Fruit fly (Drosophila melanogaster): Measurements from ENCODE around the gene PolrMT.
A peak's percentile ranks its signal among the peaks of the same experiment; 100 is the strongest.

Gene PolrMT

dm6 chr2L:1144371-1145360 is 36.5 kb upstream of the PolrMT start:
- TF ChIP-seq Clk (GFP tag; optimal IDR thresholded peaks at IDR 0.05) (no peak), toe (GFP tag; optimal IDR thresholded peaks at IDR 0.05) (peak; percentile 1)

dm6 chr2L:1143286-1143685 is 35.1 kb upstream of the PolrMT start:
- TF ChIP-seq CG7045 (GFP tag; optimal IDR thresholded peaks at IDR 0.05) (no peak), kay (GFP tag; ENCODE audit: borderline replicate concordance) (no peak)

DNA sequence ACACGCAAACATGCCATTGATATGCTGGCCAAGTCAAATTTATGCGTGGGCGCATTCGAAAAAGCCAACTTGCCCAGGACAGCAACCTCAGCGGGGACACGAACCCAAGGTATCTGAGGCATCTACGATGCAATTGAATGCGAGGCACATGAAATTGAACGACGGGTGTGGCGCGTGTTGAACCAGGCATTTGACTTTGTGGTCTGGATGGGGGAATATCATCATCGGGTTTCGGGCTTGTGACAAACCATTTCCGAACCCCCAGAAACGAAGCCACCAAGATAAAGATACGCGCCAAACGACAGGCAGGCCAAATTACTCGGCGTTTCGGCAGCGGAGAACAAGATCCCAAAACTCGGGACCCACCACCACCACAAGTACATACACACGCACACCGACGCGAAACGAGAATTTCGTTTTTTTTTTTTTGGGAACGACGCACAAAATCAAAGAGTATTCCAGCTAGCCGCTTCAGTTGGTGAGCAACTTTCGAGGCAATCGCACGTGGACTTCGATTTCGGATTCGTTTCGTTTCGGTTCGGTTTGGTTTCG is 34.6 kb upstream of the PolrMT start, which contains the start of gene MFS3:
MFS3 (plus strand) TSS at position 472 of the 552 bp plus-strand sequence.
- TF ChIP-seq CG5204 (GFP tag; optimal IDR thresholded peaks at IDR 0.05) (no peak), CG7045 (GFP tag; optimal IDR thresholded peaks at IDR 0.05) (no peak), pad (GFP tag; optimal IDR thresholded peaks at IDR 0.05) (peak; percentile 39), CG12768 (GFP tag; optimal IDR thresholded peaks at IDR 0.05) (no peak)

- no peak for TF ChIP-seq ovo (GFP tag; optimal IDR thresholded peaks at IDR 0.05)
- TF ChIP-seq Crg-1 (GFP tag; optimal IDR thresholded peaks at IDR 0.05) = no peak
- no peak for TF ChIP-seq CG11617 (GFP tag; optimal IDR thresholded peaks at IDR 0.05)
- TF ChIP-seq pad (GFP tag; optimal IDR thresholded peaks at IDR 0.05) = no peak
- no peak for TF ChIP-seq CG33017 (tag; optimal IDR thresholded peaks at IDR 0.05)
- no peak for TF ChIP-seq bab1 (GFP tag; optimal IDR thresholded peaks at IDR 0.05)
- TF ChIP-seq Hr96 (GFP tag; optimal IDR thresholded peaks at IDR 0.05) = no peak
- no peak for TF ChIP-seq CG7045 (GFP tag; optimal IDR thresholded peaks at IDR 0.05)
- no peak for TF ChIP-seq CG1620 (GFP tag; optimal IDR thresholded peaks at IDR 0.05)
These were observed 28.8 kb upstream of the PolrMT start for dm6 chr2L:1136993-1137392.

dm6 chr2L:1135495-1135894 is 27.3 kb upstream of the PolrMT start:
- no peak for TF ChIP-seq Crg-1 (GFP tag; optimal IDR thresholded peaks at IDR 0.05)
- no peak for TF ChIP-seq bab1 (GFP tag; optimal IDR thresholded peaks at IDR 0.05)
- TF ChIP-seq Hr96 (GFP tag; optimal IDR thresholded peaks at IDR 0.05) = no peak
- peak; percentile 69 for TF ChIP-seq CG7045 (GFP tag; optimal IDR thresholded peaks at IDR 0.05)
- peak; percentile 58 for TF ChIP-seq CG11617 (GFP tag; optimal IDR thresholded peaks at IDR 0.05)
- TF ChIP-seq cic (GFP tag; optimal IDR thresholded peaks at IDR 0.05) = no peak
- TF ChIP-seq kay (GFP tag; ENCODE audit: borderline replicate concordance) = no peak
- peak; percentile 29 for TF ChIP-seq CG7101 (tag; optimal IDR thresholded peaks at IDR 0.05)
- TF ChIP-seq tj (GFP tag; optimal IDR thresholded peaks at IDR 0.05) = no peak
- TF ChIP-seq CG14711 (tag; optimal IDR thresholded peaks at IDR 0.05) = peak; percentile 30
- no peak for TF ChIP-seq cnc (optimal IDR thresholded peaks at IDR 0.05)
- TF ChIP-seq Clk (GFP tag; optimal IDR thresholded peaks at IDR 0.05) = no peak
- TF ChIP-seq CG1620 (GFP tag; optimal IDR thresholded peaks at IDR 0.05) = no peak
- TF ChIP-seq CG5204 (GFP tag; optimal IDR thresholded peaks at IDR 0.05) = no peak
- peak; percentile 54 for TF ChIP-seq CG33017 (tag; optimal IDR thresholded peaks at IDR 0.05)
- TF ChIP-seq CG12768 (GFP tag; optimal IDR thresholded peaks at IDR 0.05) = peak; percentile 39
- TF ChIP-seq toe (GFP tag; optimal IDR thresholded peaks at IDR 0.05) = peak; percentile 1
- no peak for TF ChIP-seq Mnt (GFP tag; optimal IDR thresholded peaks at IDR 0.05)
- TF ChIP-seq pad (GFP tag; optimal IDR thresholded peaks at IDR 0.05) = no peak
- TF ChIP-seq ovo (GFP tag; optimal IDR thresholded peaks at IDR 0.05) = no peak

DNA sequence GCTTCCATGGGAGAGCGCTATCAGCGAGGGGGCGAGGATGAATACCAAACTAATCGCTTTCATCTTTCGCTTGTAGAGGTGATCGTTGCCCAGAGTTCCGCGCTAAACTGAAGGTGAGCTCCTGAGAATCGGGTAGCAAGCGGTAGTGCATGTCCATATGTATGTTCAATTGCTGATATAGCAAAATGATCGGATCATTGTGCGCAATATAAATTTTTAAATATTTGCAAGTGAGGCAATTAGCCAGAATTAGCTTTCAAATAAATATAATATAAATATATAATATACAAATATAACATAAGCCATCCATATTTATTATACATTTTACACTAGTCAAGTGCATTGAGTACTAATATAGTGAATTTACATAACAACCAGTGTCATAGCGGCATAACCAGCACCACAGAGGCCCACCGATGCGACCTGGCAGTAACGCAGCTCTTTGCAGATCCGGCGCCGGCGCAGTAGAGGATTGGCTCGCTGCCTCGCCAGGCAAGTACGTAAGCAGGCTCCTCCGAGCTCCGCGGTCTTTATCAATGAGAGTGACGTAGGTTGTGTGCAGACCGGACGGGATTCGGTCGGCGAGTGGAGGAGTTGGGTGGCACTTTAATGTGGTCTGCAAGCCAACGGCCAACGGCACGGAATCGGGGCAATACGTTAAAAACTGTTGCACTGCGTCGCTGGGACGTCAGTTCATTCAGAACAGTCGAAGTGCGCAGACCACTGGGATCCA is 26.0 kb upstream of the PolrMT start, which contains the start of the genes Iris and CG4577:
Iris (minus strand) TSS at position 88 of the 733 bp plus-strand sequence.
CG4577 (plus strand) TSS at position 683 of the 733 bp plus-strand sequence.
- peak; percentile 55 for TF ChIP-seq cic (GFP tag; optimal IDR thresholded peaks at IDR 0.05)
- no peak for TF ChIP-seq Mnt (GFP tag; optimal IDR thresholded peaks at IDR 0.05)
- TF ChIP-seq CG11617 (GFP tag; optimal IDR thresholded peaks at IDR 0.05) = peak; percentile 25
- peak; percentile 96 for TF ChIP-seq tj (GFP tag; optimal IDR thresholded peaks at IDR 0.05)
- TF ChIP-seq CG7045 (GFP tag; optimal IDR thresholded peaks at IDR 0.05) = no peak
- peak; percentile 39 for TF ChIP-seq CG7101 (tag; optimal IDR thresholded peaks at IDR 0.05)

Data from whole organism, adult.